Worm (Caenorhabditis elegans): Measurements from ENCODE around the gene T01B4.3.
A peak's percentile ranks its signal among the peaks of the same experiment; 100 is the strongest.
"Not testable (repeated sequence)": the region's sequence is repeated elsewhere in the genome, so short reads cannot be mapped to it uniquely, and the experiment has no call there.

Gene T01B4.3

ce11 chrX:16300422-16300821, 17.1 kb downstream of the T01B4.3 start (continued):
- TF ChIP-seq zfp-3 (GFP tag; conservative IDR thresholded peaks at IDR 0.05) (peak; percentile 45; the same call in 1 of the 2 replicates), zip-11 (GFP tag; IDR thresholded peaks at IDR 0.05) (no peak), lin-15B (tag; optimal IDR thresholded peaks at IDR 0.05) (no peak), mes-2 (tag; optimal IDR thresholded peaks at IDR 0.05; ENCODE audit: poor library complexity, severe bottlenecking) (peak; percentile 63), nhr-102 (tag; optimal IDR thresholded peaks at IDR 0.05) (peak; percentile 32), Y105C5A.15 (GFP tag; IDR thresholded peaks at IDR 0.05) (peak; percentile 87; the same call in 1 of the 2 replicates), zfp-2 (tag; optimal IDR thresholded peaks at IDR 0.05) (no peak), lin-13 (GFP tag; optimal IDR thresholded peaks at IDR 0.05) (peak; percentile 1), pha-4 (GFP tag; IDR thresholded peaks at IDR 0.05) (peak; percentile 86; the same call in 1 of the 2 replicates), pha-4 (tag; optimal IDR thresholded peaks at IDR 0.05) (no peak), madf-9 (GFP tag; conservative IDR thresholded peaks at IDR 0.05) (peak; percentile 58; the same call in 1 of the 2 replicates)

DNA sequence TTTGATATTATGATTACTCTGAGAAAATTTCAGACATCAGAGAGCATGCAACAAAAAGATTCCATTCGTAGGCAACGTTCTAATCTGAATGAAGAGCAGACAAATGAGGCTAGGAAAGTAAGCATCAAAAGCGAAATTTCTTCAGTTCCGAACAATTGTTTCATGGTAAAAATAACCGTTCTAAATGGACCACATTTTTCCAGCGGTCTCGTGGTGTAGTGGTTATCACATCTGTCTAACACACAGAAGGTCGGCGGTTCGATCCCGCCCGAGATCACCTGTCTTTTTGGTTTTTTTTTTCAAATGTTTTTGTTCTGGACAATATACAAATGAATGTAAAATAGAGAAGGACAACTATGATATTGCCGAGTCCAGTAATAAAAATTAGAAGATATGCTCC, 17.7 kb downstream of the T01B4.3 start, which contains the start of gene twk-21:
TSS of gene twk-21 (plus strand) at position 34 of the 400 bp plus-strand sequence.
- no peak for TF ChIP-seq ama-1 (optimal IDR thresholded peaks at IDR 0.05)
- no peak for TF ChIP-seq rbr-2 (tag; optimal IDR thresholded peaks at IDR 0.05)
- TF ChIP-seq egl-43 (GFP tag; IDR thresholded peaks at IDR 0.05) = peak; percentile 24; the same call in 1 of the 2 replicates
- TF ChIP-seq Y105C5A.15 (GFP tag; IDR thresholded peaks at IDR 0.05) = no peak
- TF ChIP-seq pha-4 (GFP tag; IDR thresholded peaks at IDR 0.05) = peak; percentile 11; the same call in 1 of the 2 replicates
- no peak for TF ChIP-seq pha-4 (tag; optimal IDR thresholded peaks at IDR 0.05)
- peak; percentile 27 for TF ChIP-seq lin-38 (GFP tag; IDR thresholded peaks at IDR 0.05)
- no peak for TF ChIP-seq nhr-41 (GFP tag; IDR thresholded peaks at IDR 0.05)
- TF ChIP-seq mdt-29 (GFP tag; IDR thresholded peaks at IDR 0.05) = 0 out of 2 replicates have a peak, but pooled peaks have one; percentile 13
- no peak for TF ChIP-seq jun-1 (tag; optimal IDR thresholded peaks at IDR 0.05)
- TF ChIP-seq daf-16 (GFP tag; optimal IDR thresholded peaks at IDR 0.05) = no peak
- TF ChIP-seq daf-16 (tag; optimal IDR thresholded peaks at IDR 0.05) = no peak
- no peak for TF ChIP-seq hlh-11 (tag; optimal IDR thresholded peaks at IDR 0.05)
- peak; percentile 3 for TF ChIP-seq hlh-30 (tag; optimal IDR thresholded peaks at IDR 0.05; ENCODE audit: insufficient read depth)
- no peak for TF ChIP-seq gei-8 (GFP tag; optimal IDR thresholded peaks at IDR 0.05)
- TF ChIP-seq sdz-12 (GFP tag; optimal IDR thresholded peaks at IDR 0.05) = no peak
- no peak for TF ChIP-seq zfp-3 (GFP tag; conservative IDR thresholded peaks at IDR 0.05)
- TF ChIP-seq madf-9 (GFP tag; conservative IDR thresholded peaks at IDR 0.05) = 0 out of 2 replicates have a peak, but pooled peaks have one; percentile 9
- TF ChIP-seq dmd-9 (GFP tag; IDR thresholded peaks at IDR 0.05) = no peak
- 0 out of 2 replicates have a peak, but pooled peaks have one; percentile 17 for TF ChIP-seq dmd-6 (GFP tag; IDR thresholded peaks at IDR 0.05)
- TF ChIP-seq ces-1 (GFP tag; optimal IDR thresholded peaks at IDR 0.05) = no peak
- TF ChIP-seq aha-1 (tag) = peak; percentile 70
- TF ChIP-seq madf-5 (GFP tag; IDR thresholded peaks at IDR 0.05) = peak in 1 of 2 experiments; percentile 70; a peak in 1 of 4 replicates

DNA sequence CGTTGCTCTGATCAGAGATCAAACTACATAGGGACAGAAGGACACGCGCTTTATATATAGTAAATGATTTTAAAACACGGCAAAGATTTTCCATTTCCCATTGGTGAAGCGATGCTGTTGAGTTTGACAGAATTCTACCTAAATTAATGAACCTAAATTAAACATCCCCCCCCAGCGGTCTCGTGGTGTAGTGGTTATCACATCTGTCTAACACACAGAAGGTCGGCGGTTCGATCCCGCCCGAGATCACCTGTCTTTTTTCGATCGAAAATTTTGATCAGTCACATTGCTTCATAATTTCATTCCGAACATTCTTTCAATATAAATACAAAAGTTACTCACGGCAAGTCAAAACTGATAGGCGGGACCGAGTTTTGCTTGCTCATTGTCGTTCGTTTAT, 18.3 kb downstream of the T01B4.3 start:
- TF ChIP-seq unc-62 (GFP tag; optimal IDR thresholded peaks at IDR 0.05 in 1 of 2) (peak in 1 of 2 experiments; percentile 15), vab-7 (GFP tag; IDR thresholded peaks at IDR 0.05) (peak; percentile 41; the same call in 1 of the 2 replicates), ceh-44 (GFP tag; IDR thresholded peaks at IDR 0.05) (peak; percentile 58; the same call in 1 of the 2 replicates), dve-1 (tag; optimal IDR thresholded peaks at IDR 0.05; ENCODE audit: insufficient read depth) (peak; percentile 27), Y48G9A.11 (GFP tag; IDR thresholded peaks at IDR 0.05) (peak; percentile 12; the same call in 1 of the 2 replicates), zfp-3 (GFP tag; conservative IDR thresholded peaks at IDR 0.05) (0 out of 2 replicates have a peak, but pooled peaks have one; percentile 39), D1046.2 (GFP tag; IDR thresholded peaks at IDR 0.05) (0 out of 2 replicates have a peak, but pooled peaks have one; percentile 26), daf-16 (tag; optimal IDR thresholded peaks at IDR 0.05) (peak; percentile 30), snpc-1.2 (GFP tag; IDR thresholded peaks at IDR 0.05) (peak; percentile 48; the same call in 1 of the 2 replicates), mes-2 (tag; optimal IDR thresholded peaks at IDR 0.05; ENCODE audit: poor library complexity, severe bottlenecking) (peak; percentile 46), hlh-30 (tag; optimal IDR thresholded peaks at IDR 0.05; ENCODE audit: insufficient read depth) (peak; percentile 77), dmd-8 (GFP tag; IDR thresholded peaks at IDR 0.05) (0 out of 2 replicates have a peak, but pooled peaks have one; percentile 50), dmd-6 (GFP tag; IDR thresholded peaks at IDR 0.05) (peak; percentile 33; the same call in 1 of the 2 replicates), lin-38 (GFP tag; IDR thresholded peaks at IDR 0.05) (peak; percentile 25; the same call in 1 of the 2 replicates)
- not testable (repeated sequence) for TF ChIP-seq unc-62 (tag; optimal IDR thresholded peaks at IDR 0.05); daf-16 (GFP tag; optimal IDR thresholded peaks at IDR 0.05)
